Worm (Caenorhabditis elegans) whole organism, L2 larva: Measurements from ENCODE around the gene tpi-1.

Experiments
- C34F6.9 ChIP-seq: fragments of 150-350 bp; optimal IDR thresholded peaks from 2 replicates; lab custom pipeline; 2014; ENCODE audit warnings: missing biosample characterization, missing genetic modification characterization
- F13H6.1 ChIP-seq: sonication (generic microtip); optimal IDR thresholded peaks from 2 replicates; lab custom pipeline; 2016; ENCODE audit warnings: missing genetic modification characterization, missing compliant biosample characterization
- R02D3.7 ChIP-seq: fragments of 150-350 bp; optimal IDR thresholded peaks from 2 replicates; lab custom pipeline; 2014; ENCODE audit warnings: missing biosample characterization, missing genetic modification characterization
- Y55F3AM.14 ChIP-seq: fragments of 200-800 bp; sonication (Bioruptor generic); optimal IDR thresholded peaks from 2 replicates; lab custom pipeline; 2018; ENCODE audit warnings: mild to moderate bottlenecking, missing genetic modification characterization, missing compliant biosample characterization
- ZK546.5 ChIP-seq: sonication (generic microtip); optimal IDR thresholded peaks from 2 replicates; lab custom pipeline; 2017; ENCODE audit warnings: missing biosample characterization, missing genetic modification characterization
- aly-2 ChIP-seq: fragments of 150-350 bp; optimal IDR thresholded peaks from 2 replicates; lab custom pipeline; 2014; ENCODE audit warnings: missing biosample characterization, missing genetic modification characterization
- ama-1 ChIP-seq: fragments of 150-350 bp; optimal IDR thresholded peaks from 2 replicates; lab custom pipeline; 2018; ENCODE audit warnings: inconsistent platforms
- ceh-16 ChIP-seq: fragments of 150-350 bp; optimal IDR thresholded peaks from 2 replicates; lab custom pipeline; 2014; ENCODE audit warnings: missing biosample characterization, missing genetic modification characterization
- egl-27 ChIP-seq: sonication (generic microtip); optimal IDR thresholded peaks from 3 replicates; lab custom pipeline; 2017; ENCODE audit warnings: missing biosample characterization, missing genetic modification reagents, missing genetic modification characterization
- elt-1 ChIP-seq: fragments of 150-350 bp; optimal IDR thresholded peaks from 2 replicates; lab custom pipeline; 2014; ENCODE audit warnings: missing biosample characterization, missing genetic modification characterization
- elt-3 ChIP-seq: sonication (generic microtip); optimal IDR thresholded peaks from 2 replicates; lab custom pipeline; 2017; ENCODE audit warnings: missing biosample characterization, missing genetic modification characterization
- fos-1 ChIP-seq: fragments of 150-350 bp; optimal IDR thresholded peaks from 2 replicates; lab custom pipeline; 2014; ENCODE audit warnings: missing biosample characterization, missing genetic modification characterization
- lin-11 ChIP-seq: fragments of 150-350 bp; sonication (generic microtip); optimal IDR thresholded peaks from 2 replicates; lab custom pipeline; 2014; ENCODE audit warnings: missing biosample characterization, missing genetic modification characterization, inconsistent platforms, mixed read lengths
- lin-39 ChIP-seq: fragments of 150-350 bp; optimal IDR thresholded peaks from 2 replicates; lab custom pipeline; 2014; ENCODE audit warnings: missing biosample characterization, missing genetic modification reagents, missing genetic modification characterization
- nhr-10 ChIP-seq: sonication (generic microtip); optimal IDR thresholded peaks from 2 replicates; lab custom pipeline; 2017; ENCODE audit warnings: missing biosample characterization, missing genetic modification characterization
- nhr-11 ChIP-seq: fragments of 150-350 bp; optimal IDR thresholded peaks from 2 replicates; lab custom pipeline; 2014; ENCODE audit warnings: missing biosample characterization, missing genetic modification characterization
- nhr-12 ChIP-seq: fragments of 150-350 bp; optimal IDR thresholded peaks from 2 replicates; lab custom pipeline; 2014; ENCODE audit warnings: missing biosample characterization, missing genetic modification characterization
- nhr-129 ChIP-seq: fragments of 150-350 bp; optimal IDR thresholded peaks from 2 replicates; lab custom pipeline; 2014; ENCODE audit warnings: missing biosample characterization, missing genetic modification characterization
- nhr-21 ChIP-seq: fragments of 150-350 bp; optimal IDR thresholded peaks from 2 replicates; lab custom pipeline; 2014; ENCODE audit warnings: missing biosample characterization, missing genetic modification characterization
- nhr-23 ChIP-seq: fragments of 150-350 bp; optimal IDR thresholded peaks from 2 replicates; lab custom pipeline; 2014; ENCODE audit warnings: missing biosample characterization, missing genetic modification reagents, missing genetic modification characterization
- nhr-237 ChIP-seq: fragments of 150-350 bp; optimal IDR thresholded peaks from 2 replicates; lab custom pipeline; 2014; ENCODE audit warnings: missing biosample characterization, missing genetic modification characterization
- nhr-6 ChIP-seq: fragments of 150-350 bp; optimal IDR thresholded peaks from 2 replicates; lab custom pipeline; 2014; ENCODE audit warnings: missing biosample characterization, missing genetic modification characterization
- nhr-77 ChIP-seq: fragments of 150-350 bp; optimal IDR thresholded peaks from 2 replicates; lab custom pipeline; 2014; ENCODE audit warnings: missing biosample characterization, missing genetic modification characterization
- sem-4 ChIP-seq: fragments of 150-350 bp; optimal IDR thresholded peaks from 2 replicates; lab custom pipeline; 2014; ENCODE audit warnings: missing biosample characterization, missing genetic modification reagents, missing genetic modification characterization
- sma-3 ChIP-seq: sonication (generic microtip); optimal IDR thresholded peaks from 2 replicates; lab custom pipeline; 2016; ENCODE audit warnings: missing genetic modification reagents, missing genetic modification characterization, missing compliant biosample characterization
- sma-9 ChIP-seq, 2 experiments: fragments of 150-350 bp in 1 of 2; sonication (generic microtip) in 1 of 2; optimal IDR thresholded peaks; 2 replicates each; lab custom pipeline; 2014 to 2016; ENCODE audit warnings: missing genetic modification characterization in 2 of 2, mild to moderate bottlenecking in 1 of 2, missing biosample characterization in 1 of 2, missing compliant biosample characterization in 1 of 2, missing genetic modification reagents in 1 of 2, moderate library complexity in 1 of 2
- snpc-4 ChIP-seq: fragments of 150-350 bp; optimal IDR thresholded peaks from 2 replicates; lab custom pipeline; 2014; ENCODE audit warnings: missing biosample characterization, missing genetic modification characterization
- unc-39 ChIP-seq: fragments of 150-350 bp; optimal IDR thresholded peaks from 2 replicates; lab custom pipeline; 2014; ENCODE audit warnings: missing biosample characterization, missing genetic modification characterization
- unc-55 ChIP-seq: fragments of 150-350 bp; sonication (generic microtip); optimal IDR thresholded peaks from 3 replicates; lab custom pipeline; 2014; ENCODE audit warnings: missing biosample characterization, missing genetic modification reagents, missing genetic modification characterization
- zag-1 ChIP-seq: fragments of 150-350 bp; optimal IDR thresholded peaks from 2 replicates; lab custom pipeline; 2014; ENCODE audit warnings: missing biosample characterization, missing genetic modification characterization
- ztf-4 ChIP-seq: fragments of 150-350 bp; optimal IDR thresholded peaks from 2 replicates; lab custom pipeline; 2014; ENCODE audit warnings: missing biosample characterization, missing genetic modification characterization

tpi-1 gene

ce11 chrII:12039039-12039438, at the start of gene tpi-1:
TSS of gene tpi-1 (minus strand) at chrII:12039139.
- no peak for TF ChIP-seq snpc-4 (tag; lab: Kevin White, UChicago)
- no peak for TF ChIP-seq egl-27 (tag; lab: Kevin White, UChicago)
- no peak for TF ChIP-seq elt-3
- TF ChIP-seq nhr-77 (tag; lab: Kevin White, UChicago) = no peak
- TF ChIP-seq ztf-4 = no peak
- no peak for TF ChIP-seq nhr-12
- TF ChIP-seq nhr-10 = no peak
- TF ChIP-seq elt-1 (tag; lab: Kevin White, UChicago) = no peak
- no peak for TF ChIP-seq ZK546.5 (tag; lab: Kevin White, UChicago)
- no peak for TF ChIP-seq Y55F3AM.14 (GFP tag; lab: Kevin White, UChicago)
- no peak for TF ChIP-seq ama-1 (lab: Kevin White, UChicago)
- no peak for TF ChIP-seq fos-1 (tag; lab: Kevin White, UChicago)
- no peak for TF ChIP-seq nhr-11 (tag; lab: Kevin White, UChicago)
- TF ChIP-seq ceh-16 = no peak
- TF ChIP-seq nhr-129 (tag; lab: Kevin White, UChicago) = no peak
- no peak for TF ChIP-seq sma-3

- TF ChIP-seq nhr-23 = no peak
- peak; percentile 65 for TF ChIP-seq fos-1 (tag; lab: Kevin White, UChicago)
Measured at ce11 chrII:12081454-12081853, 42.5 kb upstream of the tpi-1 start.

- TF ChIP-seq nhr-129 (tag; lab: Kevin White, UChicago) = no peak
- TF ChIP-seq ceh-16 = no peak
- peak; percentile 85 for TF ChIP-seq fos-1 (tag; lab: Kevin White, UChicago)
- TF ChIP-seq nhr-77 (tag; lab: Kevin White, UChicago) = no peak
- no peak for TF ChIP-seq lin-39
- TF ChIP-seq nhr-237 (tag; lab: Kevin White, UChicago) = no peak
- TF ChIP-seq egl-27 (tag; lab: Kevin White, UChicago) = no peak
- TF ChIP-seq elt-3 = no peak
Measured at ce11 chrII:12080015-12080414, 41.1 kb upstream of the tpi-1 start.

- no peak for TF ChIP-seq nhr-23
- TF ChIP-seq, all 48 proteins: peak for 0
Measured at ce11 chrII:12077281-12077680, 38.3 kb upstream of the tpi-1 start.

- no peak for TF ChIP-seq F13H6.1
- no peak for TF ChIP-seq ceh-16
- TF ChIP-seq nhr-21 (tag; lab: Kevin White, UChicago) = no peak
- no peak for TF ChIP-seq R02D3.7
- TF ChIP-seq egl-27 (tag; lab: Kevin White, UChicago) = no peak
- no peak for TF ChIP-seq elt-1 (tag; lab: Kevin White, UChicago)
- TF ChIP-seq unc-55 (GFP tag; lab: Kevin White, UChicago) = no peak
- no peak for TF ChIP-seq nhr-6 (tag; lab: Kevin White, UChicago)
- no peak for TF ChIP-seq lin-39
- TF ChIP-seq aly-2 (tag; lab: Kevin White, UChicago) = no peak
- no peak for TF ChIP-seq unc-39 (tag; lab: Kevin White, UChicago)
- TF ChIP-seq C34F6.9 (tag; lab: Kevin White, UChicago) = no peak
- no peak for TF ChIP-seq zag-1
- TF ChIP-seq snpc-4 (tag; lab: Kevin White, UChicago) = no peak
- no peak for TF ChIP-seq nhr-23
- TF ChIP-seq, all 48 proteins: peak for 0
Measured at ce11 chrII:12076355-12076754, 37.4 kb upstream of the tpi-1 start.

ce11 chrII:12071243-12071642, 32.3 kb upstream of the tpi-1 start:
- TF ChIP-seq nhr-11 (tag; lab: Kevin White, UChicago) (no peak), aly-2 (tag; lab: Kevin White, UChicago) (no peak), sem-4 (tag; lab: Kevin White, UChicago) (no peak), sma-9 (GFP tag; optimal IDR thresholded peaks at IDR 0.05; lab: Kevin White, UChicago) (no peak), sma-9 (tag; optimal IDR thresholded peaks at IDR 0.05; lab: Kevin White, UChicago) (no peak), unc-39 (tag; lab: Kevin White, UChicago) (no peak), Y55F3AM.14 (GFP tag; lab: Kevin White, UChicago) (no peak), lin-11 (tag; lab: Kevin White, UChicago) (no peak)
